Worm (Caenorhabditis elegans): ENCODE results near the gene EGAP2.2.
A peak's percentile ranks its signal among the peaks of the same experiment; 100 is the strongest.

Gene EGAP2.2

ce11 chrII:5234728-5235127 lies 5.0 kb downstream of the EGAP2.2 start (continued):
- TF ChIP-seq dmd-8 (GFP tag; IDR thresholded peaks at IDR 0.05) (no peak), mdl-1 (tag; optimal IDR thresholded peaks at IDR 0.05) (no peak), mes-2 (tag; optimal IDR thresholded peaks at IDR 0.05; ENCODE audit: poor library complexity, severe bottlenecking) (no peak), T20F7.1 (GFP tag; optimal IDR thresholded peaks at IDR 0.05) (no peak), dmd-6 (GFP tag; IDR thresholded peaks at IDR 0.05) (0 out of 2 replicates have a peak, but pooled peaks have one; percentile 7), Y105C5A.15 (GFP tag; IDR thresholded peaks at IDR 0.05) (no peak), hlh-11 (tag; optimal IDR thresholded peaks at IDR 0.05) (peak; percentile 30), dmd-9 (GFP tag; IDR thresholded peaks at IDR 0.05) (no peak), Y75B8A.6 (GFP tag; IDR thresholded peaks at IDR 0.05) (no peak), lin-1 (GFP tag; IDR thresholded peaks at IDR 0.05) (no peak)

ce11 chrII:5235758-5236157 lies 6.1 kb downstream of the EGAP2.2 start, which contains the start of gene pho-1:
Gene pho-1, minus strand, starts transcription at chrII:5235846.
- no peak for TF ChIP-seq zip-2 (tag; optimal IDR thresholded peaks at IDR 0.05)
- TF ChIP-seq madf-5 (GFP tag; IDR thresholded peaks at IDR 0.05): no peak
- no peak for TF ChIP-seq lin-15B (tag; optimal IDR thresholded peaks at IDR 0.05)
- no peak for TF ChIP-seq zfp-2 (tag; optimal IDR thresholded peaks at IDR 0.05)
- TF ChIP-seq pqm-1 (tag; optimal IDR thresholded peaks at IDR 0.05): peak; percentile 66
- no peak for TF ChIP-seq tra-1 (GFP tag; IDR thresholded peaks at IDR 0.05)
- TF ChIP-seq snpc-1.2 (GFP tag; IDR thresholded peaks at IDR 0.05): no peak
- no peak for TF ChIP-seq lir-3 (tag; optimal IDR thresholded peaks at IDR 0.05)
- TF ChIP-seq hmg-1.1 (GFP tag; IDR thresholded peaks at IDR 0.05): no peak
- no peak for TF ChIP-seq ceh-82 (tag; optimal IDR thresholded peaks at IDR 0.05)
- TF ChIP-seq lin-29 (GFP tag; IDR thresholded peaks at IDR 0.05): no peak
- no peak for TF ChIP-seq D1046.2 (GFP tag; IDR thresholded peaks at IDR 0.05)
- TF ChIP-seq ztf-7 (tag; optimal IDR thresholded peaks at IDR 0.05): no peak
- no peak for TF ChIP-seq unc-62 (GFP tag; optimal IDR thresholded peaks at IDR 0.05 in 1 of 2)
- TF ChIP-seq unc-62 (tag; optimal IDR thresholded peaks at IDR 0.05): no peak
- no peak for TF ChIP-seq nhr-41 (GFP tag; IDR thresholded peaks at IDR 0.05)
- TF ChIP-seq aha-1 (tag): no peak
- TF ChIP-seq mes-2 (tag; optimal IDR thresholded peaks at IDR 0.05; ENCODE audit: poor library complexity, severe bottlenecking): no peak
- TF ChIP-seq nhr-42 (GFP tag; IDR thresholded peaks at IDR 0.05): no peak
- TF ChIP-seq jun-1 (tag; optimal IDR thresholded peaks at IDR 0.05): no peak
- TF ChIP-seq Y75B8A.6 (GFP tag; IDR thresholded peaks at IDR 0.05): no peak
- peak; percentile 41 for TF ChIP-seq hlh-11 (tag; optimal IDR thresholded peaks at IDR 0.05)
- no peak for TF ChIP-seq nhr-237 (tag; optimal IDR thresholded peaks at IDR 0.05)
- TF ChIP-seq Y48G9A.11 (GFP tag; IDR thresholded peaks at IDR 0.05): no peak
- TF ChIP-seq ceh-28 (tag; optimal IDR thresholded peaks at IDR 0.05): no peak
- no peak for TF ChIP-seq ceh-62 (tag; optimal IDR thresholded peaks at IDR 0.05)
- TF ChIP-seq php-3 (GFP tag; IDR thresholded peaks at IDR 0.05): peak; percentile 23; the same call in 1 of the 2 replicates
- TF ChIP-seq lin-39 (tag; optimal IDR thresholded peaks at IDR 0.05): no peak
- no peak for TF ChIP-seq pha-4 (GFP tag; IDR thresholded peaks at IDR 0.05)
- TF ChIP-seq pha-4 (tag; optimal IDR thresholded peaks at IDR 0.05): no peak
- TF ChIP-seq ceh-32 (tag; optimal IDR thresholded peaks at IDR 0.05; ENCODE audit: poor library complexity): no peak
- no peak for TF ChIP-seq zfp-3 (GFP tag; conservative IDR thresholded peaks at IDR 0.05)
- no peak for TF ChIP-seq nhr-111 (GFP tag; optimal IDR thresholded peaks at IDR 0.05)
- no peak for TF ChIP-seq nhr-11 (tag; optimal IDR thresholded peaks at IDR 0.05)
- TF ChIP-seq nhr-10 (tag; optimal IDR thresholded peaks at IDR 0.05): no peak
- TF ChIP-seq F37D6.2 (tag; optimal IDR thresholded peaks at IDR 0.05): no peak
- TF ChIP-seq set-16 (GFP tag; IDR thresholded peaks at IDR 0.05): no peak
- no peak for TF ChIP-seq ceh-20 (GFP tag; IDR thresholded peaks at IDR 0.05)
- no peak for TF ChIP-seq F49E8.2 (tag; optimal IDR thresholded peaks at IDR 0.05; ENCODE audit: borderline replicate concordance)
- TF ChIP-seq dmd-8 (GFP tag; IDR thresholded peaks at IDR 0.05): no peak
- no peak for TF ChIP-seq nhr-25 (tag; optimal IDR thresholded peaks at IDR 0.05; ENCODE audit: borderline replicate concordance, insufficient read depth)
- no peak for TF ChIP-seq zip-11 (GFP tag; IDR thresholded peaks at IDR 0.05)
- TF ChIP-seq mdt-29 (GFP tag; IDR thresholded peaks at IDR 0.05): no peak
- TF ChIP-seq mep-1 (tag; optimal IDR thresholded peaks at IDR 0.05): no peak

Data from whole organism, L4 larva.